Worm (Caenorhabditis elegans) whole organism, L2 larva: ENCODE data around the gene T27E4.7.

ENCODE experiments used
- C34F6.9 ChIP-seq: fragments of 150-350 bp; optimal IDR thresholded peaks from 2 replicates; lab custom pipeline; 2014; ENCODE audit warnings: missing biosample characterization, missing genetic modification characterization
- F13H6.1 ChIP-seq: sonication (generic microtip); optimal IDR thresholded peaks from 2 replicates; lab custom pipeline; 2016; ENCODE audit warnings: missing genetic modification characterization, missing compliant biosample characterization
- Y55F3AM.14 ChIP-seq: fragments of 200-800 bp; sonication (Bioruptor generic); optimal IDR thresholded peaks from 2 replicates; lab custom pipeline; 2018; ENCODE audit warnings: mild to moderate bottlenecking, missing genetic modification characterization, missing compliant biosample characterization
- alr-1 ChIP-seq: fragments of 150-350 bp; optimal IDR thresholded peaks from 2 replicates; lab custom pipeline; 2014; ENCODE audit warnings: missing biosample characterization, missing genetic modification characterization
- aly-2 ChIP-seq: fragments of 150-350 bp; optimal IDR thresholded peaks from 2 replicates; lab custom pipeline; 2014; ENCODE audit warnings: missing biosample characterization, missing genetic modification characterization
- ama-1 ChIP-seq: fragments of 150-350 bp; optimal IDR thresholded peaks from 2 replicates; lab custom pipeline; 2018; ENCODE audit warnings: inconsistent platforms
- blmp-1 ChIP-seq: sonication (generic microtip); optimal IDR thresholded peaks from 2 replicates; lab custom pipeline; 2017; ENCODE audit warnings: missing genetic modification characterization, mild to moderate bottlenecking, missing compliant biosample characterization, antibody characterized with exemption, moderate library complexity; ENCODE audit not compliant: insufficient read depth
- ceh-16 ChIP-seq: fragments of 150-350 bp; optimal IDR thresholded peaks from 2 replicates; lab custom pipeline; 2014; ENCODE audit warnings: missing biosample characterization, missing genetic modification characterization
- crh-2 ChIP-seq: sonication (generic microtip); optimal IDR thresholded peaks from 2 replicates; lab custom pipeline; 2017; ENCODE audit warnings: missing biosample characterization, missing genetic modification characterization
- dmd-4 ChIP-seq: sonication (generic microtip); optimal IDR thresholded peaks from 2 replicates; lab custom pipeline; 2017; ENCODE audit warnings: missing biosample characterization, missing genetic modification characterization
- elt-1 ChIP-seq: fragments of 150-350 bp; optimal IDR thresholded peaks from 2 replicates; lab custom pipeline; 2014; ENCODE audit warnings: missing biosample characterization, missing genetic modification characterization
- elt-3 ChIP-seq: sonication (generic microtip); optimal IDR thresholded peaks from 2 replicates; lab custom pipeline; 2017; ENCODE audit warnings: missing biosample characterization, missing genetic modification characterization
- fos-1 ChIP-seq: fragments of 150-350 bp; optimal IDR thresholded peaks from 2 replicates; lab custom pipeline; 2014; ENCODE audit warnings: missing biosample characterization, missing genetic modification characterization
- gmeb-1 ChIP-seq: fragments of 150-350 bp; optimal IDR thresholded peaks from 2 replicates; lab custom pipeline; 2014; ENCODE audit warnings: missing biosample characterization, missing genetic modification characterization
- lin-11 ChIP-seq: fragments of 150-350 bp; sonication (generic microtip); optimal IDR thresholded peaks from 2 replicates; lab custom pipeline; 2014; ENCODE audit warnings: missing biosample characterization, missing genetic modification characterization, inconsistent platforms, mixed read lengths
- lin-13 ChIP-seq: fragments of 150-350 bp; optimal IDR thresholded peaks from 2 replicates; lab custom pipeline; 2014; ENCODE audit warnings: missing biosample characterization, missing genetic modification reagents, missing genetic modification characterization
- lin-39 ChIP-seq: fragments of 150-350 bp; optimal IDR thresholded peaks from 2 replicates; lab custom pipeline; 2014; ENCODE audit warnings: missing biosample characterization, missing genetic modification reagents, missing genetic modification characterization
- mab-5 ChIP-seq: fragments of 150-350 bp; optimal IDR thresholded peaks from 2 replicates; lab custom pipeline; 2014; ENCODE audit warnings: missing biosample characterization, missing genetic modification characterization
- mdl-1 ChIP-seq, 2 experiments: fragments of 150-350 bp in 1 of 2; sonication (generic microtip) in 1 of 2; optimal IDR thresholded peaks; 2 replicates each; lab custom pipeline; 2017; ENCODE audit warnings: missing biosample characterization in 2 of 2, missing genetic modification characterization in 2 of 2
- nhr-10 ChIP-seq: sonication (generic microtip); optimal IDR thresholded peaks from 2 replicates; lab custom pipeline; 2017; ENCODE audit warnings: missing biosample characterization, missing genetic modification characterization
- nhr-11 ChIP-seq: fragments of 150-350 bp; optimal IDR thresholded peaks from 2 replicates; lab custom pipeline; 2014; ENCODE audit warnings: missing biosample characterization, missing genetic modification characterization
- nhr-12 ChIP-seq: fragments of 150-350 bp; optimal IDR thresholded peaks from 2 replicates; lab custom pipeline; 2014; ENCODE audit warnings: missing biosample characterization, missing genetic modification characterization
- nhr-23 ChIP-seq: fragments of 150-350 bp; optimal IDR thresholded peaks from 2 replicates; lab custom pipeline; 2014; ENCODE audit warnings: missing biosample characterization, missing genetic modification reagents, missing genetic modification characterization
- nhr-237 ChIP-seq: fragments of 150-350 bp; optimal IDR thresholded peaks from 2 replicates; lab custom pipeline; 2014; ENCODE audit warnings: missing biosample characterization, missing genetic modification characterization
- nhr-25 ChIP-seq: fragments of 150-350 bp; sonication (generic microtip); optimal IDR thresholded peaks from 3 replicates; lab custom pipeline; 2014; ENCODE audit warnings: missing biosample characterization, missing genetic modification characterization
- sem-4 ChIP-seq: fragments of 150-350 bp; optimal IDR thresholded peaks from 2 replicates; lab custom pipeline; 2014; ENCODE audit warnings: missing biosample characterization, missing genetic modification reagents, missing genetic modification characterization
- sma-3 ChIP-seq: sonication (generic microtip); optimal IDR thresholded peaks from 2 replicates; lab custom pipeline; 2016; ENCODE audit warnings: missing genetic modification reagents, missing genetic modification characterization, missing compliant biosample characterization
- sma-9 ChIP-seq, 2 experiments: fragments of 150-350 bp in 1 of 2; sonication (generic microtip) in 1 of 2; optimal IDR thresholded peaks; 2 replicates each; lab custom pipeline; 2014 to 2016; ENCODE audit warnings: missing genetic modification characterization in 2 of 2, mild to moderate bottlenecking in 1 of 2, missing biosample characterization in 1 of 2, missing compliant biosample characterization in 1 of 2, missing genetic modification reagents in 1 of 2, moderate library complexity in 1 of 2
- unc-39 ChIP-seq: fragments of 150-350 bp; optimal IDR thresholded peaks from 2 replicates; lab custom pipeline; 2014; ENCODE audit warnings: missing biosample characterization, missing genetic modification characterization
- unc-62 ChIP-seq: fragments of 150-350 bp; optimal IDR thresholded peaks from 2 replicates; lab custom pipeline; 2014; ENCODE audit warnings: missing biosample characterization, missing genetic modification reagents, missing genetic modification characterization
- zag-1 ChIP-seq: fragments of 150-350 bp; optimal IDR thresholded peaks from 2 replicates; lab custom pipeline; 2014; ENCODE audit warnings: missing biosample characterization, missing genetic modification characterization
- ztf-11 ChIP-seq: sonication (generic microtip); optimal IDR thresholded peaks from 2 replicates; lab custom pipeline; 2017; ENCODE audit warnings: missing biosample characterization, missing genetic modification characterization

The T27E4.7 gene

DNA sequence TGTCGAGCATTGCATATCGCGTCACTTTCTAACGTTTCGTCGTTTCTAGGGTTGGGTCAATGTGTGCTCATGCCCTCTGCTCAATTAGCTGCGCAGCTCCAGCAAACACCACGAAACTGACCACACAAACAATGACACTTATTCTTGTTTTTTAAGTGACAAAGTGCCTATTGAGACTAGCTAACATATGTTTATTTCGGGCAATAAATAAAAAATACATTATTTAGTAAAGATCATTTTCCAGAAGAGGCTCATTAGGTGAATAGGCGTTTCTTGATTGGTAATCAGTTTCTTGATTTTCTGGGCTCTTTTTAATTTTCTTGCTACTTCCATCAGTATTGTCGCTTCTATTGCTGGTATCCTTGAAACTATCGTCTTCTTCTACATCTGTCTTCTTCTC is 6.4 kb downstream of the T27E4.7 start, which contains the start of gene T27E4.5:
TSS of gene T27E4.5 (minus strand) at position 101 of the 400 bp plus-strand sequence.
- TF ChIP-seq sma-3 (GFP tag; lab: Kevin White, UChicago) (no peak), zag-1 (no peak)

DNA sequence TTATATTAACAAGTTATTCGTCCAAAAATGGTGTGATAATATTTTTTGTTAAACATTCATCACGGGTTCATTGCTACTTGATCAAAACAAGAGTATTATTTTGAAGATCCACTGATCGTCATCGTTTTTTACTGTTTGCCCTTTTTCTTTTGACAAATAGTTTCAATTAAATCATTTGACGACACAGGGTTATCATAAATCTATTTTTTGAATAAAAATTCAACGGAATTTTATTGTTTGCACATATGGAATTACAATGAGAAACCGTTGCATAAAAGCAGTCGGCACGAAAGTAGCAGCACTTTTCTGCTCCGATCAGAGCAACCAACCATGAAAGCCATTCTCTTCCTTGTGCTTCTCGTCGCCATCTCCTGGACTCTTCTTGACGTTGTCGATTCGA is 8.4 kb downstream of the T27E4.7 start, which contains the start of gene fip-2:
TSS of gene fip-2 (plus strand) at position 301 of the 400 bp plus-strand sequence.
- TF ChIP-seq fos-1 = no peak
- no peak for TF ChIP-seq unc-39 (tag; lab: Kevin White, UChicago)
- no peak for TF ChIP-seq nhr-23 (tag; lab: Kevin White, UChicago)
- TF ChIP-seq ama-1 (lab: Kevin White, UChicago) = no peak
- no peak for TF ChIP-seq crh-2 (tag; lab: Kevin White, UChicago)
- no peak for TF ChIP-seq ceh-16 (tag; lab: Kevin White, UChicago)
- no peak for TF ChIP-seq lin-13 (GFP tag; lab: Kevin White, UChicago)
- no peak for TF ChIP-seq Y55F3AM.14
- TF ChIP-seq nhr-237 = no peak

DNA sequence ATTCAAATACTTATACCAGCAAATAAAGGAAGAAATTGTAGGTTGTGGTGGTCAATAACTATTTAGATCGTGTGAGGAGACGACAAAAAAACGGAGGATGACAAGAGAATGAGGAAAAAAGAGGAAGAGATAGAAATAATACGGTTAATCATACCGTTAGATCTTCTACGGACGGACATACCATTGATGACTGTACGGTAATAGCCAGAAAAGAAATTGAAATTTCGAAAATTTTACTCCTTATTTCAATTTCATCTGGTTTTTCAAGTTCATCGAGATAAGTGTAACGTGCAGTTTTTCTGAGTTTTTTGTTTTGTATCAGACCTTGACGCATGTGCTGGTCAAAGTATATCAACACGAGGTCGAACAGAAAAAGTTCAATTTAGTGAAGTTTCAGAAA is 10.2 kb downstream of the T27E4.7 start:
- TF ChIP-seq blmp-1 (tag; lab: Kevin White, UChicago) (peak; percentile 61), nhr-23 (tag; lab: Kevin White, UChicago) (no peak), ceh-16 (tag; lab: Kevin White, UChicago) (peak; percentile 30), sma-9 (GFP tag; optimal IDR thresholded peaks at IDR 0.05; lab: Kevin White, UChicago) (peak; percentile 25), sma-9 (tag; optimal IDR thresholded peaks at IDR 0.05; lab: Kevin White, UChicago) (no peak), nhr-25 (tag; lab: Kevin White, UChicago) (peak; percentile 35), fos-1 (no peak)

DNA sequence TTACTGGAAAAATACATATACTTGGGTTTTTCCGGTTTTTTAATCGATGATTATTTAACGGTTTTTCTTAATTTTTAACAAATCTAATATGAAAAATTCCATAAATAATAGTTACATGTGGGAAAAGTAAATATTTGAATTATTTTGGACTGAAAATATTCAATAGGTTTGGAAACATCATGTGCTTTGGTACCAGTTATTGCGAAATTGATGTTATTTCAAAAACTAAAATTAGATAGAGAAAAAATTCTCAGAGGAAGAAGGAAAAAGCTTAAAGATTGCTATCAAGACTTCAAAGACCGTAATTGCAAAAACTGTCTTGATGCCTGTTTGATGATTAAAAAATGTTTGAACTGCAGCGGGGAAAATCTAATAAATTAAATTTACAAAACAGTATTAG is 11.1 kb downstream of the T27E4.7 start:
- TF ChIP-seq ama-1 (lab: Kevin White, UChicago) (no peak), mdl-1 (tag; optimal IDR thresholded peaks at IDR 0.05; lab: Kevin White, UChicago) (no peak), unc-39 (tag; lab: Kevin White, UChicago) (no peak), lin-39 (tag; lab: Kevin White, UChicago) (no peak), elt-1 (tag; lab: Kevin White, UChicago) (no peak), fos-1 (no peak), unc-62 (GFP tag; lab: Kevin White, UChicago) (no peak), F13H6.1 (no peak)
- TF ChIP-seq, all 48 proteins: peak for 0

DNA sequence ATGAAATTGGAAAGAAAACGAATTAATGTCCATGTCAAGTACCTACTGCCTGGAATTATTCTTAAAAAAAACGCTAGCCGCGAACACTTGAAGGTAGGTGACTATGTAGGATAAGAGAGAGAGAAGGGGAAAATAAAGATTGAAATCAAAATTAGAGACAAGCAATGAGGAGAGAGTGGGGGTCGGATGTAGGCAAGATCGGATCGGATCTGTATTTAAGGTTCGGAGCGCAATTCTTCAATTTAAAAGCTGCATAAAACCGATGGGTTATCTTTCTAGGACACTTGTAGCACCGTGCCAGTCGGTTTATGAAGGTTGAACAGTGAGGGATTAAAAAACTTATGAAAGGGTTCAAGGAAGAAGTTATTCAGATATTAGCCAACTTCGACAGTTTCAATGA is 13.0 kb downstream of the T27E4.7 start:
- no peak for TF ChIP-seq dmd-4 (tag; lab: Kevin White, UChicago)
- peak; percentile 27 for TF ChIP-seq nhr-25 (tag; lab: Kevin White, UChicago)
- TF ChIP-seq unc-39 (tag; lab: Kevin White, UChicago) = no peak

DNA sequence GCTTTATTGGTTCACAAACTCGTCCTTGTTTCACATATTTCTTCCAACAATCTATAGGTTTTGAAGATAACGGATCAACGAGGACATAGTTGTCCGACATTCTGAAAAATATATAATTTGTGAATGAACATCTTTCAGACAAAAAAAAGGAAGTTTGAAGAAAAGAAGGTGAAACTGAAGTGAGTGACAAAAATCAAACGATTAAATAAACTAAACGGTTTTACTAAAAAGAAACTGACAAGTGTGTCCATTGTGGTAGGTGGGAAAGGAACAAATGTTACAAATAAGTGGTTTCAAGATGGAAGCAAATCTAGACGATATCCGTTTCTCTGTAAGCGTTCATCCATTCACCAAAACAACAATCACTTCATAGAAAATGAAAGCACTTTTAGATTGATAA is 13.8 kb downstream of the T27E4.7 start, which contains the start of gene C25E10.12:
TSS of gene C25E10.12 (minus strand) at position 101 of the 400 bp plus-strand sequence.
- TF ChIP-seq mab-5 (tag; lab: Kevin White, UChicago) (no peak), sem-4 (no peak), ztf-11 (no peak), fos-1 (no peak), gmeb-1 (tag; lab: Kevin White, UChicago) (no peak), elt-1 (tag; lab: Kevin White, UChicago) (no peak), nhr-10 (tag; lab: Kevin White, UChicago) (no peak), elt-3 (tag; lab: Kevin White, UChicago) (no peak), aly-2 (tag; lab: Kevin White, UChicago) (no peak), lin-11 (tag; lab: Kevin White, UChicago) (no peak), alr-1 (no peak), nhr-12 (tag; lab: Kevin White, UChicago) (no peak), nhr-11 (tag; lab: Kevin White, UChicago) (no peak), C34F6.9 (tag; lab: Kevin White, UChicago) (no peak), crh-2 (tag; lab: Kevin White, UChicago) (no peak)
